Fruit fly (Drosophila melanogaster) whole organism, embryonic: ENCODE measurements around the gene Nup93-1.

Experiments used
- Antp ChIP-seq: fragments of 200-800 bp; sonication (Bioruptor generic); optimal IDR thresholded peaks from 3 replicates; lab custom pipeline; 2016; ENCODE audit warnings: missing biosample characterization, missing genetic modification characterization
- Blimp-1 ChIP-seq: fragments of 200-800 bp; sonication (Bioruptor generic); optimal IDR thresholded peaks from 3 replicates; lab custom pipeline; 2018; ENCODE audit warnings: missing biosample characterization, missing genetic modification characterization, mild to moderate bottlenecking, moderate library complexity, missing genetic modification reagents
- CG10462 ChIP-seq: fragments of 200-800 bp; sonication (Bioruptor generic); optimal IDR thresholded peaks from 2 replicates; lab custom pipeline; 2016; ENCODE audit warnings: missing biosample characterization, missing genetic modification characterization
- CG12299 ChIP-seq: fragments of 200-800 bp; sonication (Bioruptor generic); optimal IDR thresholded peaks from 2 replicates; lab custom pipeline; 2018; ENCODE audit warnings: missing biosample characterization, mild to moderate bottlenecking, missing genetic modification characterization
- CG12659 ChIP-seq: fragments of 200-800 bp; sonication (Bioruptor generic); optimal IDR thresholded peaks from 3 replicates; lab custom pipeline; 2017; ENCODE audit warnings: mild to moderate bottlenecking, missing biosample characterization, missing genetic modification reagents, missing genetic modification characterization
- CG12744 ChIP-seq: fragments of 200-800 bp; sonication (Bioruptor generic); optimal IDR thresholded peaks from 2 replicates; lab custom pipeline; 2016; ENCODE audit warnings: missing biosample characterization, missing genetic modification characterization
- CG12769 ChIP-seq: fragments of 200-800 bp; sonication (Bioruptor generic); optimal IDR thresholded peaks from 2 replicates; lab custom pipeline; 2019; ENCODE audit warnings: missing biosample characterization, mild to moderate bottlenecking, missing genetic modification characterization, moderate library complexity
- CG13287 ChIP-seq: fragments of 200-800 bp; sonication (Bioruptor generic); IDR thresholded peaks from 2 replicates; pipeline ENCODE4 v1.3.6; 2022; ENCODE audit warnings: missing biosample characterization, missing genetic modification characterization; ENCODE audit not compliant: partially characterized antibody
- CG1602 ChIP-seq: fragments of 200-800 bp; sonication (Bioruptor generic); optimal IDR thresholded peaks from 3 replicates; lab custom pipeline; 2016; ENCODE audit warnings: missing biosample characterization, missing genetic modification characterization
- CG1603 ChIP-seq: fragments of 200-800 bp; sonication (Bioruptor generic); optimal IDR thresholded peaks from 2 replicates; lab custom pipeline; 2019; ENCODE audit warnings: missing biosample characterization, mild to moderate bottlenecking, missing genetic modification characterization, moderate library complexity
- CG1647 ChIP-seq: fragments of 200-800 bp; sonication (Bioruptor generic); optimal IDR thresholded peaks from 3 replicates; lab custom pipeline; 2016; ENCODE audit warnings: missing biosample characterization, missing genetic modification characterization
- CG17568 ChIP-seq: fragments of 200-800 bp; sonication (Bioruptor generic); optimal IDR thresholded peaks from 2 replicates; lab custom pipeline; 2018; ENCODE audit warnings: missing biosample characterization, mild to moderate bottlenecking, missing genetic modification characterization, moderate library complexity
- CG17829 ChIP-seq: fragments of 200-800 bp; optimal IDR thresholded peaks from 2 replicates; lab custom pipeline; 2019; ENCODE audit warnings: missing biosample characterization, mild to moderate bottlenecking, missing genetic modification characterization, moderate library complexity
- CG1792 ChIP-seq: fragments of 200-800 bp; sonication (Bioruptor generic); optimal IDR thresholded peaks from 2 replicates; lab custom pipeline; 2016; ENCODE audit warnings: missing biosample characterization, missing genetic modification characterization
- CG32767 ChIP-seq: fragments of 200-800 bp; sonication (Bioruptor generic); IDR thresholded peaks from 2 replicates; pipeline ENCODE4 v1.3.6; 2022; ENCODE audit warnings: missing biosample characterization, missing genetic modification characterization
- CG3847 ChIP-seq: fragments of 200-800 bp; sonication (Bioruptor generic); IDR thresholded peaks from 2 replicates; pipeline ENCODE4 v1.3.6; 2022; ENCODE audit warnings: missing biosample characterization, missing genetic modification characterization
- CG4404 ChIP-seq: fragments of 200-800 bp; sonication (Bioruptor generic); IDR thresholded peaks from 2 replicates; pipeline ENCODE4 v1.3.6; 2022; ENCODE audit warnings: missing biosample characterization, missing genetic modification characterization
- CG5245 ChIP-seq: fragments of 200-800 bp; sonication (Bioruptor generic); optimal IDR thresholded peaks from 3 replicates; lab custom pipeline; 2016; ENCODE audit warnings: missing biosample characterization, missing genetic modification characterization
- Dfd ChIP-seq, 2 experiments: fragments of >200 bp; optimal IDR thresholded peaks; 2 replicates each; lab custom pipeline; 2017; ENCODE audit warnings: missing biosample characterization in 2 of 2, missing genetic modification characterization in 2 of 2
- E2f2 ChIP-seq: fragments of 200-800 bp; sonication (Bioruptor generic); IDR thresholded peaks from 2 replicates; pipeline ENCODE4 v1.3.6; 2022; ENCODE audit warnings: missing biosample characterization, missing genetic modification characterization
- ERR ChIP-seq: fragments of 200-800 bp; sonication (Bioruptor generic); optimal IDR thresholded peaks from 2 replicates; lab custom pipeline; 2016; ENCODE audit warnings: missing biosample characterization, missing genetic modification characterization
- Elba2 ChIP-seq: fragments of 200-800 bp; sonication (Bioruptor generic); optimal IDR thresholded peaks from 3 replicates; lab custom pipeline; 2016; ENCODE audit warnings: missing biosample characterization, missing genetic modification characterization
- Ets65A ChIP-seq: fragments of 200-800 bp; sonication (Bioruptor generic); peaks from one replicate; lab custom pipeline; 2016; ENCODE audit warnings: missing biosample characterization, missing genetic modification characterization
- Hr3 ChIP-seq: fragments of 200-800 bp; sonication (Bioruptor generic); optimal IDR thresholded peaks from 3 replicates; lab custom pipeline; 2016; ENCODE audit warnings: missing biosample characterization, missing genetic modification characterization
- Kr ChIP-seq: fragments of 200-800 bp; sonication (Bioruptor generic); optimal IDR thresholded peaks from 2 replicates; lab custom pipeline; 2017; ENCODE audit warnings: missing biosample characterization, mild to moderate bottlenecking, missing genetic modification characterization
- Lhr ChIP-seq: fragments of 200-800 bp; sonication (Bioruptor generic); optimal IDR thresholded peaks from 3 replicates; lab custom pipeline; 2017; ENCODE audit warnings: mild to moderate bottlenecking, missing biosample characterization, missing genetic modification reagents, missing genetic modification characterization
- Nf-YA ChIP-seq: fragments of 200-800 bp; sonication (Bioruptor generic); IDR thresholded peaks from 2 replicates; pipeline ENCODE4 v1.3.6; 2022; ENCODE audit warnings: missing biosample characterization, missing genetic modification characterization
- Oaz ChIP-seq: fragments of 200-800 bp; sonication (Bioruptor generic); IDR thresholded peaks from 2 replicates; pipeline ENCODE4 v1.3.6; 2022; ENCODE audit warnings: missing biosample characterization, missing genetic modification characterization
- Rx ChIP-seq: fragments of 200-800 bp; sonication (Bioruptor generic); IDR thresholded peaks from 2 replicates; pipeline ENCODE4 v1.3.6; 2022; ENCODE audit warnings: missing biosample characterization, missing genetic modification characterization
- cg ChIP-seq: fragments of 200-800 bp; sonication (Bioruptor generic); optimal IDR thresholded peaks from 3 replicates; lab custom pipeline; 2019; ENCODE audit warnings: missing biosample characterization, mild to moderate bottlenecking, missing genetic modification characterization, moderate library complexity
- dan ChIP-seq: fragments of 200-800 bp; sonication (Bioruptor generic); IDR thresholded peaks from 2 replicates; pipeline ENCODE4 v1.3.6; 2022; ENCODE audit warnings: missing biosample characterization, missing genetic modification characterization
- dpn ChIP-seq, 2 experiments: fragments of 200-800 bp; sonication (Bioruptor generic); optimal IDR thresholded peaks; 3 replicates each; lab custom pipeline; 2016; ENCODE audit warnings: missing biosample characterization in 2 of 2, missing genetic modification characterization in 2 of 2
- dysf ChIP-seq: fragments of 200-800 bp; sonication (Bioruptor generic); IDR thresholded peaks from 3 replicates; pipeline ENCODE4 v1.3.6; 2022; ENCODE audit warnings: missing biosample characterization, missing genetic modification characterization
- gem ChIP-seq: fragments of 200-800 bp; sonication (Bioruptor generic); optimal IDR thresholded peaks from 2 replicates; lab custom pipeline; 2019; ENCODE audit warnings: missing biosample characterization, mild to moderate bottlenecking, missing genetic modification characterization, moderate library complexity
- gfzf ChIP-seq: fragments of 200-800 bp; sonication (Bioruptor generic); optimal IDR thresholded peaks from 2 replicates; lab custom pipeline; 2016; ENCODE audit warnings: missing biosample characterization, mild to moderate bottlenecking, missing genetic modification characterization, moderate library complexity
- grn ChIP-seq: fragments of 200-800 bp; sonication (Bioruptor generic); optimal IDR thresholded peaks from 3 replicates; lab custom pipeline; 2017; ENCODE audit warnings: missing biosample characterization, missing genetic modification characterization
- gt ChIP-seq: fragments of 200-800 bp; sonication (Bioruptor generic); IDR thresholded peaks from 2 replicates; pipeline ENCODE4 v1.3.6; 2022; ENCODE audit warnings: missing biosample characterization, missing genetic modification characterization
- knrl ChIP-seq: fragments of 200-800 bp; sonication (Bioruptor generic); IDR thresholded peaks from 3 replicates; pipeline ENCODE4 v1.3.6; 2022; ENCODE audit warnings: missing biosample characterization, missing genetic modification characterization; ENCODE audit not compliant: partially characterized antibody
- nom ChIP-seq: fragments of 200-800 bp; sonication (Bioruptor generic); optimal IDR thresholded peaks from 2 replicates; lab custom pipeline; 2017; ENCODE audit warnings: missing biosample characterization, missing genetic modification characterization, mild to moderate bottlenecking, moderate library complexity, missing genetic modification reagents
- phol ChIP-seq: fragments of 200-800 bp; sonication (Bioruptor generic); optimal IDR thresholded peaks from 3 replicates; lab custom pipeline; 2018; ENCODE audit warnings: missing biosample characterization, mild to moderate bottlenecking, missing genetic modification characterization, moderate library complexity
- schlank ChIP-seq: fragments of 200-800 bp; sonication (Bioruptor generic); optimal IDR thresholded peaks from 2 replicates; lab custom pipeline; 2018; ENCODE audit warnings: missing biosample characterization, mild to moderate bottlenecking, missing genetic modification characterization
- shn ChIP-seq: fragments of 200-800 bp; sonication (Bioruptor generic); optimal IDR thresholded peaks from 3 replicates; lab custom pipeline; 2016; ENCODE audit warnings: missing biosample characterization, missing genetic modification characterization
- sob ChIP-seq: fragments of 200-800 bp; sonication (Bioruptor generic); IDR thresholded peaks from 2 replicates; pipeline ENCODE4 v1.3.6; 2022; ENCODE audit warnings: missing biosample characterization, missing genetic modification characterization
- sr ChIP-seq: fragments of 200-800 bp; sonication (Bioruptor generic); IDR thresholded peaks from 3 replicates; pipeline ENCODE4 v1.3.6; 2022; ENCODE audit warnings: missing biosample characterization, missing genetic modification characterization
- trem ChIP-seq: fragments of 200-800 bp; optimal IDR thresholded peaks from 3 replicates; lab custom pipeline; 2019; ENCODE audit warnings: missing biosample characterization, mild to moderate bottlenecking, missing genetic modification characterization, moderate library complexity
- trh ChIP-seq: fragments of 200-800 bp; sonication (Bioruptor generic); optimal IDR thresholded peaks from 2 replicates; lab custom pipeline; 2016; ENCODE audit warnings: missing biosample characterization, missing genetic modification characterization

The Nup93-1 gene

DNA sequence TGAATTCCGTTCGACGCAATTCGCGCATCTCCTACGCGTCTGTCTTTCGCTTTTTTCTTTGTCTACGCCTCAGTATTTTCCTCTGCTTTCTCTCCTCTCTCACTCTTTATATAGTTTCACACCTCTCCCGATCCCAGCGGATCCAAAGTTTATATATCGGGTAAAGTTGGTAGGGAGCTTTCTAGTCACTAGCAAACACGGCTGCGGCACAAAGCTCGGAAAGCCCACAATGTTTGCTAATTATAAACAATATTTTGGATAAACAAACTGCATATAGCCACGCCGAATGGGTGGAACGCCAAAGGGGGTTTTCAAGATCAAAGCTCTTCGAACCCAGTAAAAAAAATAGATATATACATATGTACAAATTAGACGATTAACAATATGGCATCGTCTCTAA lies 17.4 kb downstream of the Nup93-1 start (continued):
- no peak for TF ChIP-seq CG3847 (GFP tag; lab: Robert Waterston, UW)
- no peak for TF ChIP-seq CG12744 (GFP tag; lab: Kevin White, UChicago)
- no peak for TF ChIP-seq Rx (GFP tag; lab: Robert Waterston, UW)
- peak; percentile 76 for TF ChIP-seq CG12769 (tag; lab: Kevin White, UChicago)
- no peak for TF ChIP-seq Kr (GFP tag; lab: Kevin White, UChicago)
- TF ChIP-seq nom (GFP tag; lab: Kevin White, UChicago), result peak; percentile 26
- TF ChIP-seq schlank, result no peak
- TF ChIP-seq trh, result no peak
- TF ChIP-seq, all 482 proteins: peak for 7

DNA sequence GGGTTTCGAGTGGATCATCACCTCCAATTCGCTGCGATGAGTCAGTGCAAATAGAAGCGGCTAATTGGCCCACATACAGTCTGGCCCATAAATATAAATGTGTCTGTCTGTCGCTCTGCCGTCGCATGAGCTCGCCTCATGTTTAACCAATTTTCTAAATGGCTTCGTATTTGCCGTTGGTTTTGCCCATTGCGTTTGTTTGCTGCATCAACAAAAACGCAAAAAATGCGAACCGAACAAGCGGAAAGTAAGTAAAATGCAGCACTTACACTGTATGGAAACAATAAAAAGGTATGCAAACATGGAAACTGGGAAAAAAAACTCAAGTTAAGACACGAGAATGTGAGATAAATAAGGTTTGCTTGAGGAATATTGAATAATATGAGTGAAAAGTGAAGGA lies 20.9 kb downstream of the Nup93-1 start:
- TF ChIP-seq sob (GFP tag; lab: Robert Waterston, UW) (0 out of 2 replicates have a peak, but pooled peaks have one; percentile 20), Nf-YA (GFP tag; lab: Robert Waterston, UW) (no peak)

DNA sequence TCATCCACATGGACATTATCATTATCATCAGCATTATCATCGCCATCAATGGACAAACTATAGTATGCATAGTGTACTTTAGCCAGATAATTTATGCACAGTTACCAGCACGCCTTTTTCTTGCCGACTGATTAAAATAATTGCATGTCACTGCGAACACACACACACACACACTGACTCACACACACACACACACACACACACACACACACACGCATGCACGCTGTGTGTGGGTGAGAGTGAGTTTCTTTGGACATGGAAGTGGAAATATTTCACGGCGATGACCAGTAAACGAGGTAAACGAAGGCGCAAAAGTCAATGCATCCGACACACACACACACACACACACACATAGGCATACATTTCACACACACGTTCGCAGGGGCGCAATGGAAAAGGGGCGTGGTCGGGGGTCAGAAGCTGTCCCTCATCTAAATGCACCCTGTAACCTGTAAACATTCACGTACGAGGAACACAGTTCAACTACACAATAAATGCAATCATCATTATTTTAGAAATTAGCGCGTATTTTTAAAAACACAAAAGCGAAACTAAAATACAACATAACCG lies 21.8 kb downstream of the Nup93-1 start:
- TF ChIP-seq Ets65A (GFP tag; lab: Kevin White, UChicago), result peak; percentile 32
- TF ChIP-seq CG17568 (GFP tag; lab: Kevin White, UChicago), result no peak
- TF ChIP-seq cg, result peak; percentile 38
- TF ChIP-seq Dfd (GFP tag; optimal IDR thresholded peaks at IDR 0.05; lab: Kevin White, UChicago), result peak in 1 of 2 experiments; percentile 35

DNA sequence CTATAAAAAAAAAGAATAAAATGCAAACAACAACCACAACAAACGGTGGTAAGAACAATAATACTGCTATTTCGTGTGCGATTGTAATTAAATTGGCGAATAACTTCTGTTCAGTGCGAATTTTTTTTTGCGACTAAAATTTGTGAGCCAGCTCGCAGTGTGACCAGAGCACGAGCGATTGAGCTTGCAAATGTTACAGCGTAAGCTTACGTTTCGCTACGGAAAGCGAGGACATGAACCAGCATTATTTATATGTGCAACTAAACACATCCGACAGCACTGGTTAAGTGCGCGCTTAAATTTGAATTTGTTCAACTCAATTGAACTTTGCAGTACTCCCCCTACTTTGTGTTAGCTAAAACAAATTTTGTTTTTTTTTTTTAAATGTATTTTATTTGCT lies 23.1 kb downstream of the Nup93-1 start, which contains the start of gene AMPdeam:
Gene AMPdeam (minus strand): TSS at position 139 of the 400 bp plus-strand sequence.
- peak; percentile 53 for TF ChIP-seq CG12659 (GFP tag; lab: Kevin White, UChicago)
- no peak for TF ChIP-seq sr
- TF ChIP-seq E2f2 (GFP tag; lab: Robert Waterston, UW), result peak; percentile 96
- TF ChIP-seq CG13287 (GFP tag; lab: Robert Waterston, UW), result peak; percentile 70
- no peak for TF ChIP-seq Hr3 (GFP tag; lab: Kevin White, UChicago)
- TF ChIP-seq gfzf (GFP tag; lab: Kevin White, UChicago), result peak; percentile 85
- no peak for TF ChIP-seq CG5245 (GFP tag; lab: Kevin White, UChicago)
- no peak for TF ChIP-seq dan (GFP tag; lab: Robert Waterston, UW)
- no peak for TF ChIP-seq CG4404 (GFP tag; lab: Robert Waterston, UW)
- TF ChIP-seq CG32767 (GFP tag; lab: Robert Waterston, UW), result no peak
- TF ChIP-seq knrl (GFP tag; lab: Robert Waterston, UW), result 0 out of 3 replicates have a peak, but pooled peaks have one; percentile 47
- TF ChIP-seq grn, result no peak
- TF ChIP-seq ERR (GFP tag; lab: Kevin White, UChicago), result no peak
- TF ChIP-seq Elba2, result no peak
- no peak for TF ChIP-seq Blimp-1 (GFP tag; lab: Kevin White, UChicago)
- TF ChIP-seq CG17829 (tag; lab: Kevin White, UChicago), result no peak
- TF ChIP-seq trem (tag; lab: Kevin White, UChicago), result peak; percentile 2
- TF ChIP-seq gt (GFP tag; lab: Robert Waterston, UW), result no peak
- TF ChIP-seq dpn (GFP tag; optimal IDR thresholded peaks at IDR 0.05; lab: Kevin White, UChicago), result peak; percentile 31 to 42
- peak; percentile 75 for TF ChIP-seq CG1603 (tag; lab: Kevin White, UChicago)
- TF ChIP-seq Oaz (GFP tag; lab: Robert Waterston, UW), result no peak
- TF ChIP-seq CG1792 (GFP tag; lab: Kevin White, UChicago), result no peak
- TF ChIP-seq CG1647 (GFP tag; lab: Kevin White, UChicago), result peak; percentile 9
- peak; percentile 13 for TF ChIP-seq CG12299 (tag; lab: Kevin White, UChicago)
- no peak for TF ChIP-seq shn (GFP tag; lab: Kevin White, UChicago)
- TF ChIP-seq Lhr (GFP tag; lab: Kevin White, UChicago), result peak; percentile 84
- no peak for TF ChIP-seq CG1602 (GFP tag; lab: Kevin White, UChicago)
- no peak for TF ChIP-seq phol (tag; lab: Kevin White, UChicago)
- no peak for TF ChIP-seq gem
- no peak for TF ChIP-seq dysf (GFP tag; lab: Robert Waterston, UW)
- no peak for TF ChIP-seq Antp (GFP tag; lab: Kevin White, UChicago)
- no peak for TF ChIP-seq CG10462 (GFP tag; lab: Kevin White, UChicago)
